Fruit fly (Drosophila melanogaster) Kc167 (cell line): ENCODE measurements around the gene CG6465.

Source experiments
- Myc ChIP-seq: fragments of >200 bp; optimal IDR thresholded peaks from 2 replicates; lab custom pipeline; 2017; ENCODE audit warnings: missing external identifiers
- Sin3A ChIP-seq: fragments of >200 bp; optimal IDR thresholded peaks from 2 replicates; lab custom pipeline; 2018; ENCODE audit warnings: missing external identifiers
- h ChIP-seq: fragments of >200 bp; optimal IDR thresholded peaks from 3 replicates; lab custom pipeline; 2018; ENCODE audit warnings: missing external identifiers
- insv ChIP-seq: fragments of >200 bp; optimal IDR thresholded peaks from 3 replicates; lab custom pipeline; 2018; ENCODE audit warnings: missing external identifiers
- psq ChIP-seq: fragments of >200 bp; optimal IDR thresholded peaks from 2 replicates; lab custom pipeline; 2017; ENCODE audit warnings: missing external identifiers
- ttk ChIP-seq: sonication (Bioruptor generic); optimal IDR thresholded peaks from 2 replicates; lab custom pipeline; 2017; ENCODE audit warnings: missing external identifiers

The CG6465 gene

DNA sequence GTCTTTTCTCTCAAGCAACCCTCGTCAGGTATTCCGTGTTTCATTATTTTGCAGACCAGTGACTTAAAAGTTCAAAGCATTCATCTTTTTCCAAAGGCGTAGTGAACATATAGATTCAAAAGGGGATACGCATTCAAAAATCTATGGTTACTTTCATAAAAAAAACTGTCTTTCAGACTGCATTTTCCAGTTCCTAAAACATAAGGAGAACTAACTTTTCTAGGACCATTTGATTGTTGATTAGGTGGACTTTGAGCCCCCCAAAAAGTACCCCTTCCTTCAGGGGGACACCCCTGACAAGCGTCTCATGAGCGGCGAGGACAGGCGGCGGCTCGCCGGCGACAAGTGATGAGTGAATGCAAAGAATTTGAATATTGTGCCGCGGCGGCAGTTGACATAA lies 3.5 kb downstream of the CG6465 start:
- no peak for TF ChIP-seq psq (lab: Kevin White, UChicago)
- TF ChIP-seq Myc (lab: Kevin White, UChicago) = no peak
- no peak for TF ChIP-seq insv
- TF ChIP-seq Sin3A (lab: Kevin White, UChicago) = no peak
- TF ChIP-seq ttk (lab: Kevin White, UChicago) = no peak
- TF ChIP-seq h = no peak

DNA sequence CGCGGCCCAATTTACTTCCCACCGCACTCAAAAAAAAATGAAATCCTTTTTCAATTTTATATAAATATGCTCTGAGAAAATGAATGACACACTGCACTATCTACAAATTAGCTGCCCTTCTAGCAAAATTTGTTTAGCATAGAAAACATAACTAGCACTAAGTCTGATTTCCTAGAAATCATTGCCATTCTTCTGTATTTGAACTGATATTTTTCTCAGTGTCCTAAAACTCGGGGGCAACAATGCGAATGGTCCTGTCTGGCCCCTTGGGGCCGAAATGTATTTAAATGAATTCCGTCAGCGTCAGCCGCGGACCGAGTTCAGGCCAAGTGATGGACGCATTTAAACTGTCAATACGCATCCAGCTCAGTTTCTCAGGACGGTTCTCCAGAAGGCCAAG lies 4.4 kb downstream of the CG6465 start:
- no peak for TF ChIP-seq Sin3A (lab: Kevin White, UChicago)
- no peak for TF ChIP-seq h
- TF ChIP-seq insv = no peak
- no peak for TF ChIP-seq psq (lab: Kevin White, UChicago)
- no peak for TF ChIP-seq Myc (lab: Kevin White, UChicago)
- no peak for TF ChIP-seq ttk (lab: Kevin White, UChicago)

DNA sequence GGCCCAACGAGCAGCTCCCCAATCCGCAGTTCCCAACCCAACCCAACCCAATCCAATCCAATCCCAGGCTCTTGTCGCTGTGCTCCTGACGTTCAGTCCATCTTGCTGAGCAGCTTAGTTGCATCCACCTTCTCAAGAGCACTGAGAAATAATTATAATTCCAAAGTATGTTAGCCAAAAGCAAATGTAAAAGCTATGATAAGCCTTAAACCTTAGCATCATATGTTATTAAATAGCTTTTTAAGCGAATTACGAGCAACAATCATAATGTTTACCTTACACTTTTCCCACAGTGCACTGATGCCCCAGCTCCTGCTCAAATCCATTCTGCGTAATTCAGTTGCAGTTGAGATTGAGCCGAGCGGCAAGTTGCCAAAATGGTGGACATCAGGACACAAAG lies 7.1 kb downstream of the CG6465 start:
- TF ChIP-seq ttk (lab: Kevin White, UChicago) = no peak
- no peak for TF ChIP-seq Myc (lab: Kevin White, UChicago)
- no peak for TF ChIP-seq insv
- no peak for TF ChIP-seq h
- no peak for TF ChIP-seq Sin3A (lab: Kevin White, UChicago)
- TF ChIP-seq psq (lab: Kevin White, UChicago) = no peak

DNA sequence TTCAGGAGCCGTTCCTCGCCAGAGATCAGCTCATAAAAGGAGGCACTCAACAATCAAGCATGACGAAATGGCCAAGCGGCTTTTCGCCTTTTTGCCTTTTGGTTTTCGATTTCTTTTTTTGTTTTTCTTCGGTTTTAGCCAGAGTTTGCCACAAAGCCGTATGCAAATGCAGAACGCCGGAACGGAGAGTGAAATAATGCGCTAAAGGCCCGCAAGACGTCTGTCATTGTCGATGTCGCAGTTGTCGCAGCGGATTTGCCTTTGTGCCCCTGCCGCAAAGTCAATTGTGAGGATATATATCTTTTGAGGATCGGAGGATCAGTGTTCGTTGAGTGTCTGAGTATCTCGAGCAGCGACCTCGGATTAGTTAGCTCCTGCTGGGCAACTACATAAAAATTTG lies 9.1 kb downstream of the CG6465 start:
- TF ChIP-seq Sin3A (lab: Kevin White, UChicago) (no peak), ttk (lab: Kevin White, UChicago) (no peak), psq (lab: Kevin White, UChicago) (no peak), h (no peak), Myc (lab: Kevin White, UChicago) (no peak), insv (no peak)

DNA sequence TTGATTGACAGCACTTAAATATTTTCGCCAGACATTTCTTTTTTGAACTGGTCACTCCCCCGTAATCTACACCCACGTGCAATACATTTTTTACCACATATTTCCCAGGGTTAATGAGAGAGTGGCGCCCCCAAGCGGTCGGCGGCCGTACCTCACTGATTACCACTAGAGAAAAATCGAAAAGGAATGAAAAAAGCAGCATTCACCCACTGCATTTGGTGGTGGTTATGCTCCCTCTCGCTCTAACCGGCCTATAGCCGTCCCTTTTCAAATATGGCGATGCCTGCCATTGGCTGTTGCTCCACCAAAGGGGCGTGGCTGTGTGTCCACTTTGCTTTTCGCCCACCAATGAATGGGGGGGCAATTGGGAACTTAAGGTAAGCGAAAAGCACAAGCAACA lies 12.1 kb downstream of the CG6465 start:
- TF ChIP-seq insv (no peak), psq (lab: Kevin White, UChicago) (no peak), h (no peak), Sin3A (lab: Kevin White, UChicago) (no peak)

DNA sequence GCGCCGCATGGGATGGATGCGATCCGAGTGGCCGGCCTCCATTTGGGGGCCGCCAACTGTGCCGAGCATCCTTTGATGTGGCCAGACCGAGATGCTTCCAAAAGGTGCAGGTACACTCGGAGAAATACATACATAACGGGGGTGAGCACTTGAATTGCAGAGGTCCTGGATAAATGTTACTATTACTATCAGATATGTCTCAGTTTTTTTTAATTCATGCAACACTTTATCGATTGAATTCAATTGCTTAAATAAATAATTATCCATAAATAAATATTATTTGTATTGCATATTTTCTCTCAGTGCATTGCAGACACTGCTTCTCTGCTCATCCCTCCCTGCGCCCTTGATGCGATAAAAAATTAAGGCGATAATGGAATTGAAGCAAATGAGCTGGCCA lies 16.0 kb downstream of the CG6465 start:
- TF ChIP-seq psq (lab: Kevin White, UChicago) = no peak
- TF ChIP-seq Myc (lab: Kevin White, UChicago) = no peak
- TF ChIP-seq insv = no peak
- no peak for TF ChIP-seq Sin3A (lab: Kevin White, UChicago)
- TF ChIP-seq ttk (lab: Kevin White, UChicago) = no peak
- TF ChIP-seq h = no peak

DNA sequence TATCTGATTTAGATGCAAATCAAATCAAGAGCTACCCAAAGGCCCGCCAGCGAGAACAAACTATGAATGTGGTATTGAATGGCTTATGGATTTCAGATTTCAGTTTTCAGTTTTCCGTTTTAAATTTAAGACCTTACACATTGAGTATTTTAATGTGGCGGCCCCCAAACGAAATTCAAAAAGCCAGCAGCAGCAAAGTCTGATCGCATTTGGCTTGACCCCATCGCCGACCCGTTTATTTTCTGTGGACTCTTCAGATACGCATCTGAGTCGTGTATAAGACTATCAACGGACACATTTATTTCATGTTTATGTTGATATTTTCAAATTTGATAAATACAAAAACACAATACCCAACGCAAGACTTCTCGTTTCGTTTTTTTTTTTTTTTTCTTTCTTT lies 17.5 kb downstream of the CG6465 start:
- no peak for TF ChIP-seq h
- no peak for TF ChIP-seq psq (lab: Kevin White, UChicago)
- no peak for TF ChIP-seq ttk (lab: Kevin White, UChicago)
- TF ChIP-seq Myc (lab: Kevin White, UChicago) = no peak
- no peak for TF ChIP-seq Sin3A (lab: Kevin White, UChicago)
- no peak for TF ChIP-seq insv

DNA sequence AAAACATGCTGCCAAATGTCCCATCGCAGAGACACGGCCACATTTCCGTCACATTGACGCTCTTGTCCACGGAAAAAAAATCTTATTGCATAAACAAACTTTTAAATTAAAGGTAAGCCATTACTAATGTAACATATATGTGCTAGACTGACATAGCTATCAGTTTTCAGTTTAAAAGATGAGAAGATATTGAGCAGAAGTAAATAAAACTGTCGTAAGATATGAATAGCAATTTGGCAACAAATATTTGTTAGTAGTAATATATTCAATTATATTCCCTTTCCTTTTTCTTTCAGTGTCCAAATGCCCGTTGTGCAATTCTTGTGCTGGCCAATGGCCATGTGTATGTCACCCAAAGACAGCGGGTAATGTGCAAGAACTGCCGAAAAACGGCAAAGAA lies 18.3 kb downstream of the CG6465 start:
- TF ChIP-seq h (no peak), ttk (lab: Kevin White, UChicago) (no peak), insv (no peak), Sin3A (lab: Kevin White, UChicago) (no peak), psq (lab: Kevin White, UChicago) (no peak)

DNA sequence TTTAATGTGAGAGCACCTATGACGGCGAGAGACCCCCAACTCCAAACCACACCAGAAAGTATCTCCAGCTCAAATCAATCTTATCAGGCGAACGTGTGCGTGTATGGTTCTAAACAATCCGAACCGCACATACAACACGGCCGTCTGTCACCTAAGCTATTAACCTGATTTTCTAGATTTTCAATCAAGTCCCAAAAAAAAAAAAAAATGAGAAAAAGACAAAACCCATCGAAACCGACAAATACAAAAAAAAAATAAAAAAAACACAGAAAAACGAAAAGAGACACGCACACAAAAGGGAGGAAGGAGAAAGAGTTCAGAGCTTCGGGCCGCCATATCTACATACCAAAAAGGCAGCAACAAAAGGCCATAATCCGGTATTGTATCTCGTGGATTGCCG lies 20.5 kb downstream of the CG6465 start:
- TF ChIP-seq insv (no peak), Sin3A (lab: Kevin White, UChicago) (no peak), h (no peak), ttk (lab: Kevin White, UChicago) (no peak)

DNA sequence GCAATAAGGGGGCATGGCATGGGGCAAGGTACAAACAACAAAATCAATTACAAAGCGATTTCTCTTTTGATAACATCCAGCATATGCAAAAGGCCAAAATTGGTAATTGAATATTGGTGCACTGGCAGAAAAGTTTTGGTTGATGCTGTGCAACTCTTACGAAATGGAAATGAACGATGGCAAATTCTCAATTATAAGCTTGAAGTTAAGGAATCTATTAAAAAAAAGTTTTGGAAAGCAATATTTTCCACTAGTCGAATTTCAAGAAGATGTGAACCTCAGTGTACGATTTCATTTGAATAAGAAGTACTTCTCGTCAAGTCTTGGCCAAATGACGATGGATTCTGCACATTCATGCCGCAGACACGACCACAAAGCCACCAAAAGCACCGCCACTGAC lies 21.1 kb downstream of the CG6465 start:
- TF ChIP-seq Sin3A (lab: Kevin White, UChicago) (no peak), ttk (lab: Kevin White, UChicago) (no peak), psq (lab: Kevin White, UChicago) (no peak)

DNA sequence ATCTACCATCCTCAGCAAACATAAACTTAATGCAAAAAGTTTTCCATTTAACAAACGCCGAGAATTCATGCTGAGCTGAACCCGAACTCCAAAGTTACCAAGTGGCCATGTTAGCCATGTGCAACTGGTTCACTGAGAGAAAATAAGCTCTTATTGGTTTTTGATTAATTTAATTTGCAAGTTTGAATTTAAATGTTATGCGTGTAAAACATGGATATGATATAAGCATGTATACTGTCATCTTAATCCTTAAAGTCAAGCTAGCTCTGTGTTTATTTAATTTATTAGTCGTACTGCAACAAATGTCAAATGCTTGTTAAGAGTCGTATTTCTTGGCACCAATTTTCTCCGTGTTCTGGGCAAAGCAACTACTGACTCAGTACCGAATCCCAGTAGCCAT lies 22.4 kb downstream of the CG6465 start:
- TF ChIP-seq h (no peak), Myc (lab: Kevin White, UChicago) (no peak), ttk (lab: Kevin White, UChicago) (no peak), psq (lab: Kevin White, UChicago) (no peak), Sin3A (lab: Kevin White, UChicago) (no peak), insv (no peak)

DNA sequence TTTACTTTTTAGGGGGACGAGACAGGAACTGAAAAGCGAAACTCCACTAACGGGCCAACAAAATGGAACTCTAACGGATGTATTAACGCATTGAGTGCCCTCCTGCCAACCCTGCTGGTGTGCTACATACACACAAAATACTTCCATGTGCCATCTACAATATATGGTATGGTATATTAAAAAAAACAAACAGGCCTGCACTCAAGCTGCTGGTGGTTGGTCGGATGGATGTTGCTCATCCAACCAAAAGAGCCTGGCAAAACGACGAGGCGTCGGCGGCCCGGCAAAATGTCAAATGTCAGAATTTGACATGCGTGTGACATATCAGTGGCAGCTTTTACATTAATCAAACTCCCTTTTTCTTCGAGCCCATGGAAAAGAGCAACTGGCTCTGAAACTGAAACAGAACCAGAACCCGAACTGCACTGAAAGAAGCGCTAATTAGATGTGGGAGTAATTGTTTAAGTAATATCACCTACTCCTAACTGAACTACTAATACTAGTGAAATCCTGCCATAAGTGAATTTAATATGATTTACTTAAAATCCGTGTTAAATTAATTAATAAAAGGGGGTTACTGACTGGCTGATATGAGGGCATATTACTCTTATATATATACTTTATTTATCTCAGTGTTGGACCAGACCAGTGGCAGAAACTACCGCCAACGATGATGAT lies 26.3 kb downstream of the CG6465 start:
- no peak for TF ChIP-seq ttk (lab: Kevin White, UChicago)
- TF ChIP-seq Sin3A (lab: Kevin White, UChicago) = no peak
- no peak for TF ChIP-seq h
- TF ChIP-seq Myc (lab: Kevin White, UChicago) = no peak

DNA sequence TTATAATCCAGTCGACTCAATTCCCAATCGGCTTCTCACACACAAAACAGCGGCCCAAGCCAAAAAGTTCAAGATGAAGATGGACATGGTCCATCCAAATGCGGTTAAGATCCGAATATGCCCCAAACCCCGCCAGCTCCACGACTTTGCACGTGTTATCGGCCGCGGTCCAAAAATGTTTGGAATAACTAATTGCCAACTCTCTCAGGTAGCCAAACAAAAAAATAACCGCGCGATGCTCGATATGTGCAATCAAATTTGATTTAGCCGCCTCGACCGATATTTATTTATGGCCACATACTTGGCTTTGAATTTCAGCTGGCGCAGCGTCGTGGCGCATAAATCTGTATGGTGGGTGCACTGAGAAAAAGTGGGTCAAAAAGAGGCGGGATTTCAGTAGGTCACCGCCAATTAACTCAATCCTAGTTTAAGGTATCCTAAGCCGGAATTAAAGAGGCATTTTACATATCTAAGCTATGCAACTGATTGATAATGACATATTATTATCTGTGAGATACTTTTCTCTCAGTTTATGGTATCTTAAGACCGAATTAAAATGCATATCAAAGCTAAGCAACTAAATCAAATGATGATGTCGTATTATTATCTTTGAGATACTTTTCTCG lies 28.4 kb downstream of the CG6465 start:
- TF ChIP-seq insv (no peak), Sin3A (lab: Kevin White, UChicago) (no peak), psq (lab: Kevin White, UChicago) (no peak), Myc (lab: Kevin White, UChicago) (no peak), h (no peak), ttk (lab: Kevin White, UChicago) (no peak)
